Fruit fly (Drosophila melanogaster): ENCODE data around the gene Kap3.
A peak's percentile ranks its signal among the peaks of the same experiment; 100 is the strongest.

Kap3 gene

dm6 chrX:11350505-11351327 lies 10.8 kb upstream of the Kap3 start, which contains the start of gene CG1737:
Gene CG1737 (plus strand): TSS chrX:11350608.
- TF ChIP-seq dsf (GFP tag; optimal IDR thresholded peaks at IDR 0.05; ENCODE audit: borderline replicate concordance) (no peak), dmrt93B (GFP tag; optimal IDR thresholded peaks at IDR 0.05) (no peak), sage (GFP tag; optimal IDR thresholded peaks at IDR 0.05) (no peak), sv (GFP tag; optimal IDR thresholded peaks at IDR 0.05) (no peak), CG9705 (GFP tag; optimal IDR thresholded peaks at IDR 0.05) (no peak), jim (GFP tag; optimal IDR thresholded peaks at IDR 0.05) (peak; percentile 48), CrebA (GFP tag; optimal IDR thresholded peaks at IDR 0.05; ENCODE audit: borderline replicate concordance) (no peak), psq (GFP tag; optimal IDR thresholded peaks at IDR 0.05) (peak; percentile 0), N (GFP tag; optimal IDR thresholded peaks at IDR 0.05) (no peak), ey (GFP tag; optimal IDR thresholded peaks at IDR 0.05) (no peak), woc (GFP tag; optimal IDR thresholded peaks at IDR 0.05) (no peak), GATAd (GFP tag; optimal IDR thresholded peaks at IDR 0.05) (no peak), dl (GFP tag; optimal IDR thresholded peaks at IDR 0.05; ENCODE audit: insufficient read depth in 1 of 2, partially characterized antibody in 2 of 2) (no peak), brk (GFP tag; optimal IDR thresholded peaks at IDR 0.05) (no peak), Hr83 (GFP tag; optimal IDR thresholded peaks at IDR 0.05; ENCODE audit: poor library complexity, severe bottlenecking) (peak; percentile 56), Jra (GFP tag; optimal IDR thresholded peaks at IDR 0.05) (peak; percentile 10), Dif (GFP tag; optimal IDR thresholded peaks at IDR 0.05; ENCODE audit: partially characterized antibody) (no peak), OdsH (GFP tag; optimal IDR thresholded peaks at IDR 0.05) (peak; percentile 38), Vsx2 (GFP tag; optimal IDR thresholded peaks at IDR 0.05; ENCODE audit: partially characterized antibody) (no peak), foxo (GFP tag; optimal IDR thresholded peaks at IDR 0.05) (peak in 1 of 2 experiments; percentile 54), Sp1 (GFP tag; optimal IDR thresholded peaks at IDR 0.05) (peak; percentile 29), Hr78 (GFP tag; optimal IDR thresholded peaks at IDR 0.05) (no peak), lola (GFP tag; optimal IDR thresholded peaks at IDR 0.05) (no peak), Dfd (GFP tag; optimal IDR thresholded peaks at IDR 0.05) (no peak), Myc (optimal IDR thresholded peaks at IDR 0.05) (no peak), Mio (GFP tag; optimal IDR thresholded peaks at IDR 0.05) (no peak), br (GFP tag; optimal IDR thresholded peaks at IDR 0.05) (no peak), Abd-B (GFP tag; optimal IDR thresholded peaks at IDR 0.05) (no peak), HLH106 (tag; optimal IDR thresholded peaks at IDR 0.05) (peak; percentile 19), h (GFP tag; optimal IDR thresholded peaks at IDR 0.05) (peak; percentile 58), Hnf4 (GFP tag; optimal IDR thresholded peaks at IDR 0.05) (peak; percentile 50), tai (GFP tag; optimal IDR thresholded peaks at IDR 0.05) (no peak), Rel (GFP tag; optimal IDR thresholded peaks at IDR 0.05) (no peak), Rel (tag; optimal IDR thresholded peaks at IDR 0.05) (peak; percentile 60), fru (GFP tag; optimal IDR thresholded peaks at IDR 0.05) (peak; percentile 45), rgr (GFP tag; optimal IDR thresholded peaks at IDR 0.05) (peak; percentile 53), pan (optimal IDR thresholded peaks at IDR 0.05) (no peak), usp (GFP tag; optimal IDR thresholded peaks at IDR 0.05) (no peak), CG32264 (GFP tag; optimal IDR thresholded peaks at IDR 0.05) (no peak)

- TF ChIP-seq Myc (optimal IDR thresholded peaks at IDR 0.05) (no peak), Dfd (GFP tag; optimal IDR thresholded peaks at IDR 0.05) (no peak), fru (GFP tag; optimal IDR thresholded peaks at IDR 0.05) (no peak), psq (GFP tag; optimal IDR thresholded peaks at IDR 0.05) (no peak), CrebA (GFP tag; optimal IDR thresholded peaks at IDR 0.05; ENCODE audit: borderline replicate concordance) (no peak), CG32264 (GFP tag; optimal IDR thresholded peaks at IDR 0.05) (no peak), Jra (GFP tag; optimal IDR thresholded peaks at IDR 0.05) (no peak), GATAd (GFP tag; optimal IDR thresholded peaks at IDR 0.05) (no peak), CG9705 (GFP tag; optimal IDR thresholded peaks at IDR 0.05) (no peak), Abd-B (GFP tag; optimal IDR thresholded peaks at IDR 0.05) (no peak), h (GFP tag; optimal IDR thresholded peaks at IDR 0.05) (peak; percentile 10), Dif (GFP tag; optimal IDR thresholded peaks at IDR 0.05; ENCODE audit: partially characterized antibody) (no peak), jim (GFP tag; optimal IDR thresholded peaks at IDR 0.05) (no peak), br (GFP tag; optimal IDR thresholded peaks at IDR 0.05) (peak; percentile 6), tai (GFP tag; optimal IDR thresholded peaks at IDR 0.05) (no peak), sage (GFP tag; optimal IDR thresholded peaks at IDR 0.05) (peak; percentile 17), dl (GFP tag; optimal IDR thresholded peaks at IDR 0.05; ENCODE audit: insufficient read depth in 1 of 2, partially characterized antibody in 2 of 2) (no peak), OdsH (GFP tag; optimal IDR thresholded peaks at IDR 0.05) (no peak), N (GFP tag; optimal IDR thresholded peaks at IDR 0.05) (no peak), Rel (GFP tag; optimal IDR thresholded peaks at IDR 0.05) (no peak), Rel (tag; optimal IDR thresholded peaks at IDR 0.05) (no peak), Hr83 (GFP tag; optimal IDR thresholded peaks at IDR 0.05; ENCODE audit: poor library complexity, severe bottlenecking) (no peak), Mio (GFP tag; optimal IDR thresholded peaks at IDR 0.05) (no peak), lola (GFP tag; optimal IDR thresholded peaks at IDR 0.05) (no peak), pan (optimal IDR thresholded peaks at IDR 0.05) (no peak), Vsx2 (GFP tag; optimal IDR thresholded peaks at IDR 0.05; ENCODE audit: partially characterized antibody) (no peak), usp (GFP tag; optimal IDR thresholded peaks at IDR 0.05) (no peak), woc (GFP tag; optimal IDR thresholded peaks at IDR 0.05) (no peak), HLH106 (tag; optimal IDR thresholded peaks at IDR 0.05) (peak; percentile 26), dmrt93B (GFP tag; optimal IDR thresholded peaks at IDR 0.05) (no peak), ey (GFP tag; optimal IDR thresholded peaks at IDR 0.05) (peak; percentile 6), sv (GFP tag; optimal IDR thresholded peaks at IDR 0.05) (no peak), Sp1 (GFP tag; optimal IDR thresholded peaks at IDR 0.05) (no peak), brk (GFP tag; optimal IDR thresholded peaks at IDR 0.05) (no peak), Hnf4 (GFP tag; optimal IDR thresholded peaks at IDR 0.05) (peak; percentile 49), rgr (GFP tag; optimal IDR thresholded peaks at IDR 0.05) (peak; percentile 12), foxo (GFP tag; optimal IDR thresholded peaks at IDR 0.05) (peak in 1 of 2 experiments; percentile 37), dsf (GFP tag; optimal IDR thresholded peaks at IDR 0.05; ENCODE audit: borderline replicate concordance) (no peak), Hr78 (GFP tag; optimal IDR thresholded peaks at IDR 0.05) (no peak)
These were observed 9.9 kb upstream of the Kap3 start, which contains the start of gene NdufV3 for dm6 chrX:11349780-11350179. Gene NdufV3 (plus strand): TSS chrX:11349998.
